Fruit fly (Drosophila melanogaster) whole organism, embryonic: ENCODE results near the gene kat-60L1.

Experiments
- Antp ChIP-seq: fragments of 200-800 bp; sonication (Bioruptor generic); optimal IDR thresholded peaks from 3 replicates; lab custom pipeline; 2016; ENCODE audit warnings: missing biosample characterization, missing genetic modification characterization
- Bteb2 ChIP-seq: fragments of 200-800 bp; sonication (Bioruptor generic); optimal IDR thresholded peaks from 2 replicates; lab custom pipeline; 2016; ENCODE audit warnings: missing biosample characterization, missing genetic modification characterization
- CG1024 ChIP-seq: fragments of 200-800 bp; sonication (Bioruptor generic); IDR thresholded peaks from 2 replicates; pipeline ENCODE4 v1.3.6; 2022; ENCODE audit warnings: missing biosample characterization, missing genetic modification characterization
- CG10267 ChIP-seq: fragments of 200-800 bp; sonication (Bioruptor generic); optimal IDR thresholded peaks from 2 replicates; lab custom pipeline; 2018; ENCODE audit warnings: missing biosample characterization, mild to moderate bottlenecking, missing genetic modification characterization, moderate library complexity
- CG10462 ChIP-seq: fragments of 200-800 bp; sonication (Bioruptor generic); optimal IDR thresholded peaks from 2 replicates; lab custom pipeline; 2016; ENCODE audit warnings: missing biosample characterization, missing genetic modification characterization
- CG11247 ChIP-seq: fragments of 200-800 bp; sonication (Bioruptor generic); IDR thresholded peaks from 2 replicates; pipeline ENCODE4 v1.3.6; 2022; ENCODE audit warnings: missing biosample characterization, missing genetic modification characterization
- CG12299 ChIP-seq: fragments of 200-800 bp; sonication (Bioruptor generic); optimal IDR thresholded peaks from 2 replicates; lab custom pipeline; 2018; ENCODE audit warnings: missing biosample characterization, mild to moderate bottlenecking, missing genetic modification characterization
- CG16779 ChIP-seq: fragments of 200-800 bp; sonication (Bioruptor generic); IDR thresholded peaks from 2 replicates; pipeline ENCODE4 v1.3.6; 2022; ENCODE audit warnings: missing biosample characterization, missing genetic modification characterization
- CG16813 ChIP-seq: fragments of 200-800 bp; sonication (Bioruptor generic); IDR thresholded peaks from 3 replicates; pipeline ENCODE4 v1.3.6; 2022; ENCODE audit warnings: missing biosample characterization, missing genetic modification characterization; ENCODE audit not compliant: partially characterized antibody
- CG17361 ChIP-seq: fragments of 200-800 bp; sonication (Bioruptor generic); IDR thresholded peaks from 3 replicates; pipeline ENCODE4 v1.3.6; 2022; ENCODE audit warnings: missing biosample characterization, missing genetic modification characterization
- CG17912 ChIP-seq: fragments of 200-800 bp; sonication (Bioruptor generic); optimal IDR thresholded peaks from 2 replicates; lab custom pipeline; 2018; ENCODE audit warnings: missing biosample characterization, mild to moderate bottlenecking, missing genetic modification characterization
- CG18476 ChIP-seq: fragments of 200-800 bp; sonication (Bioruptor generic); optimal IDR thresholded peaks from 2 replicates; lab custom pipeline; 2016; ENCODE audit warnings: missing biosample characterization, mild to moderate bottlenecking, missing genetic modification characterization
- CG2199 ChIP-seq: fragments of 200-800 bp; sonication (Bioruptor generic); IDR thresholded peaks from 3 replicates; pipeline ENCODE4 v1.3.6; 2022; ENCODE audit warnings: missing biosample characterization, missing genetic modification characterization
- CG31224 ChIP-seq: fragments of 200-800 bp; sonication (Bioruptor generic); IDR thresholded peaks from 2 replicates; pipeline ENCODE4 v1.3.6; 2022; ENCODE audit warnings: missing biosample characterization, missing genetic modification characterization
- CG32772 ChIP-seq: fragments of 200-800 bp; sonication (Bioruptor generic); IDR thresholded peaks from 2 replicates; pipeline ENCODE4 v1.3.6; 2022; ENCODE audit warnings: missing biosample characterization, missing genetic modification characterization
- CG33213 ChIP-seq: fragments of 200-800 bp; sonication (Bioruptor generic); optimal IDR thresholded peaks from 3 replicates; lab custom pipeline; 2016; ENCODE audit warnings: missing biosample characterization, missing genetic modification characterization
- CG3407 ChIP-seq: fragments of 200-800 bp; sonication (Bioruptor generic); optimal IDR thresholded peaks from 2 replicates; lab custom pipeline; 2018; ENCODE audit warnings: missing biosample characterization, mild to moderate bottlenecking, missing genetic modification characterization
- CG34224 ChIP-seq: fragments of 200-800 bp; sonication (Bioruptor generic); IDR thresholded peaks from 3 replicates; pipeline ENCODE4 v1.3.6; 2022; ENCODE audit warnings: missing biosample characterization, missing genetic modification characterization; ENCODE audit not compliant: partially characterized antibody
- CG3847 ChIP-seq: fragments of 200-800 bp; sonication (Bioruptor generic); IDR thresholded peaks from 2 replicates; pipeline ENCODE4 v1.3.6; 2022; ENCODE audit warnings: missing biosample characterization, missing genetic modification characterization
- CG4730 ChIP-seq: fragments of 200-800 bp; sonication (Bioruptor generic); IDR thresholded peaks from 2 replicates; pipeline ENCODE4 v1.3.6; 2022; ENCODE audit warnings: missing biosample characterization, missing genetic modification characterization
- CG7271 ChIP-seq: fragments of 200-800 bp; sonication (Bioruptor generic); optimal IDR thresholded peaks from 2 replicates; lab custom pipeline; 2018; ENCODE audit warnings: missing biosample characterization, mild to moderate bottlenecking, missing genetic modification characterization, moderate library complexity
- Deaf1 ChIP-seq: fragments of 200-800 bp; optimal IDR thresholded peaks from 3 replicates; lab custom pipeline; 2019; ENCODE audit warnings: missing biosample characterization, mild to moderate bottlenecking, missing genetic modification characterization, moderate library complexity
- Dfd ChIP-seq, 2 experiments: fragments of >200 bp; optimal IDR thresholded peaks; 2 replicates each; lab custom pipeline; 2017; ENCODE audit warnings: missing biosample characterization in 2 of 2, missing genetic modification characterization in 2 of 2
- Dll ChIP-seq: fragments of 200-800 bp; sonication (Bioruptor generic); IDR thresholded peaks from 4 replicates; pipeline ENCODE4 v1.3.6; 2022; ENCODE audit warnings: missing biosample characterization, missing genetic modification characterization; ENCODE audit not compliant: partially characterized antibody
- Dp ChIP-seq: fragments of 200-800 bp; sonication (Bioruptor generic); optimal IDR thresholded peaks from 2 replicates; lab custom pipeline; 2018; ENCODE audit warnings: missing biosample characterization, mild to moderate bottlenecking, missing genetic modification characterization, moderate library complexity
- Dref ChIP-seq: fragments of 200-800 bp; sonication (Bioruptor generic); IDR thresholded peaks from 2 replicates; pipeline ENCODE4 v1.3.6; 2022; ENCODE audit warnings: missing biosample characterization, missing genetic modification characterization
- Ets97D ChIP-seq: fragments of 200-800 bp; sonication (Bioruptor generic); optimal IDR thresholded peaks from 3 replicates; lab custom pipeline; 2016; ENCODE audit warnings: missing biosample characterization, missing genetic modification characterization
- Fer2 ChIP-seq: fragments of 200-800 bp; sonication (Bioruptor generic); optimal IDR thresholded peaks from 2 replicates; lab custom pipeline; 2018; ENCODE audit warnings: missing biosample characterization, mild to moderate bottlenecking, missing genetic modification characterization, moderate library complexity
- HLH4C ChIP-seq: fragments of 200-800 bp; sonication (Bioruptor generic); IDR thresholded peaks from 3 replicates; pipeline ENCODE4 v1.3.6; 2022; ENCODE audit warnings: missing biosample characterization, missing genetic modification characterization; ENCODE audit not compliant: partially characterized antibody
- Myb ChIP-seq: fragments of 200-800 bp; sonication (Bioruptor generic); optimal IDR thresholded peaks from 2 replicates; lab custom pipeline; 2016; ENCODE audit warnings: missing biosample characterization, missing genetic modification characterization
- Oaz ChIP-seq: fragments of 200-800 bp; sonication (Bioruptor generic); IDR thresholded peaks from 2 replicates; pipeline ENCODE4 v1.3.6; 2022; ENCODE audit warnings: missing biosample characterization, missing genetic modification characterization
- Scr ChIP-seq: fragments of 200-800 bp; sonication (Bioruptor generic); IDR thresholded peaks from 2 replicates; pipeline ENCODE4 v1.3.6; 2022; ENCODE audit warnings: missing biosample characterization, missing genetic modification characterization; ENCODE audit not compliant: partially characterized antibody
- Sry-δ ChIP-seq: fragments of 200-800 bp; sonication (Bioruptor generic); optimal IDR thresholded peaks from 2 replicates; lab custom pipeline; 2016; ENCODE audit warnings: missing biosample characterization, missing genetic modification characterization
- ab ChIP-seq: fragments of 200-800 bp; sonication (Bioruptor generic); optimal IDR thresholded peaks from 2 replicates; lab custom pipeline; 2016; ENCODE audit warnings: missing biosample characterization, missing genetic modification characterization
- chm ChIP-seq: fragments of 200-800 bp; sonication (Bioruptor generic); IDR thresholded peaks from 2 replicates; pipeline ENCODE4 v1.3.6; 2022; ENCODE audit warnings: missing biosample characterization, missing genetic modification characterization
- dpn ChIP-seq, 2 experiments: fragments of 200-800 bp; sonication (Bioruptor generic); optimal IDR thresholded peaks; 3 replicates each; lab custom pipeline; 2016; ENCODE audit warnings: missing biosample characterization in 2 of 2, missing genetic modification characterization in 2 of 2
- esg ChIP-seq: fragments of 200-800 bp; sonication (Bioruptor generic); conservative IDR thresholded peaks from 2 replicates; pipeline ENCODE4 v1.3.6; 2022; ENCODE audit warnings: missing biosample characterization, missing genetic modification characterization
- exex ChIP-seq: fragments of 200-800 bp; sonication (Bioruptor generic); optimal IDR thresholded peaks from 4 replicates; lab custom pipeline; 2018; ENCODE audit warnings: missing biosample characterization, mild to moderate bottlenecking, missing genetic modification characterization, moderate library complexity
- gfzf ChIP-seq: fragments of 200-800 bp; sonication (Bioruptor generic); optimal IDR thresholded peaks from 2 replicates; lab custom pipeline; 2016; ENCODE audit warnings: missing biosample characterization, mild to moderate bottlenecking, missing genetic modification characterization, moderate library complexity
- grn ChIP-seq: fragments of 200-800 bp; sonication (Bioruptor generic); optimal IDR thresholded peaks from 3 replicates; lab custom pipeline; 2017; ENCODE audit warnings: missing biosample characterization, missing genetic modification characterization
- lab ChIP-seq: fragments of 200-800 bp; sonication (Bioruptor generic); optimal IDR thresholded peaks from 3 replicates; lab custom pipeline; 2017; ENCODE audit warnings: missing biosample characterization, missing genetic modification characterization, mild to moderate bottlenecking, moderate library complexity, missing genetic modification reagents
- lov ChIP-seq, 2 experiments: fragments of 200-800 bp in 1 of 2; fragments of >200 bp in 1 of 2; sonication (Bioruptor generic) in 1 of 2; IDR thresholded peaks in 1 of 2; optimal IDR thresholded peaks in 1 of 2; 2 replicates in 1 of 2; 3 replicates in 1 of 2; pipeline versions ENCODE4 v1.3.6 to Lab custom; 2017 to 2022; ENCODE audit warnings: missing biosample characterization in 1 of 2, missing genetic modification characterization in 1 of 2
- mld ChIP-seq: fragments of 200-800 bp; sonication (Bioruptor generic); IDR thresholded peaks from 3 replicates; pipeline ENCODE4 v1.3.6; 2022; ENCODE audit warnings: missing biosample characterization, missing genetic modification characterization; ENCODE audit not compliant: partially characterized antibody
- nau ChIP-seq: fragments of 200-800 bp; sonication (Bioruptor generic); optimal IDR thresholded peaks from 3 replicates; lab custom pipeline; 2017; ENCODE audit warnings: missing biosample characterization, mild to moderate bottlenecking, missing genetic modification characterization, missing genetic modification reagents
- onecut ChIP-seq: fragments of 200-800 bp; sonication (Bioruptor generic); IDR thresholded peaks from 2 replicates; pipeline ENCODE4 v1.3.6; 2022; ENCODE audit warnings: missing biosample characterization, missing genetic modification characterization
- pho ChIP-seq: fragments of 200-800 bp; sonication (Bioruptor generic); optimal IDR thresholded peaks from 2 replicates; lab custom pipeline; 2016; ENCODE audit warnings: missing biosample characterization, missing genetic modification characterization
- pzg ChIP-seq: fragments of 200-800 bp; sonication (Bioruptor generic); optimal IDR thresholded peaks from 3 replicates; lab custom pipeline; 2018; ENCODE audit warnings: missing biosample characterization, mild to moderate bottlenecking, missing genetic modification characterization, moderate library complexity
- sim ChIP-seq: fragments of 200-800 bp; sonication (Bioruptor generic); IDR thresholded peaks from 2 replicates; pipeline ENCODE4 v1.3.6; 2022; ENCODE audit warnings: missing biosample characterization, missing genetic modification characterization
- stwl ChIP-seq: fragments of 200-800 bp; sonication (Bioruptor generic); optimal IDR thresholded peaks from 3 replicates; lab custom pipeline; 2018; ENCODE audit warnings: missing biosample characterization, mild to moderate bottlenecking, missing genetic modification characterization, moderate library complexity
- wek ChIP-seq: fragments of 200-800 bp; sonication (Bioruptor generic); optimal IDR thresholded peaks from 3 replicates; lab custom pipeline; 2018; ENCODE audit warnings: missing biosample characterization, mild to moderate bottlenecking, missing genetic modification characterization, moderate library complexity

kat-60L1 gene

dm6 chr3R:5821243-5821642 is 39.7 kb downstream of the kat-60L1 start, which contains the start of gene Hpr1 (continued):
- TF ChIP-seq Dp (GFP tag; lab: Kevin White, UChicago) (peak; percentile 89), CG7271 (tag; lab: Kevin White, UChicago) (no peak), CG3407 (GFP tag; lab: Kevin White, UChicago) (no peak), CG10462 (GFP tag; lab: Kevin White, UChicago) (no peak), CG16813 (GFP tag; lab: Robert Waterston, UW) (no peak), CG34224 (GFP tag; lab: Robert Waterston, UW) (0 out of 3 replicates have a peak, but pooled peaks have one; percentile 29), mld (no peak), CG31224 (no peak), pho (GFP tag; lab: Kevin White, UChicago) (no peak), Myb (GFP tag; lab: Kevin White, UChicago) (peak; percentile 31), lov (optimal IDR thresholded peaks at IDR 0.05; lab: Kevin White, UChicago) (no peak), lov (GFP tag; IDR thresholded peaks at IDR 0.05; lab: Robert Waterston, UW) (no peak), CG11247 (GFP tag; lab: Robert Waterston, UW) (no peak), CG3847 (0 out of 2 replicates have a peak, but pooled peaks have one; percentile 25), lab (GFP tag; lab: Kevin White, UChicago) (no peak), CG17361 (GFP tag; lab: Robert Waterston, UW) (no peak), sim (GFP tag; lab: Robert Waterston, UW) (no peak), nau (no peak), CG32772 (GFP tag; lab: Robert Waterston, UW) (no peak), CG2199 (no peak), chm (GFP tag; lab: Robert Waterston, UW) (no peak), gfzf (peak; percentile 41), onecut (GFP tag; lab: Robert Waterston, UW) (0 out of 2 replicates have a peak, but pooled peaks have one; percentile 34), CG16779 (GFP tag; lab: Robert Waterston, UW) (no peak), CG4730 (GFP tag; lab: Robert Waterston, UW) (no peak), pzg (GFP tag; lab: Kevin White, UChicago) (peak; percentile 54), ab (GFP tag; lab: Kevin White, UChicago) (no peak), Bteb2 (GFP tag; lab: Kevin White, UChicago) (no peak), grn (GFP tag; lab: Kevin White, UChicago) (no peak), dpn (GFP tag; optimal IDR thresholded peaks at IDR 0.05; lab: Kevin White, UChicago) (no peak), Scr (GFP tag; lab: Robert Waterston, UW) (peak; percentile 58), CG18476 (GFP tag; lab: Kevin White, UChicago) (no peak), Dfd (GFP tag; optimal IDR thresholded peaks at IDR 0.05; lab: Kevin White, UChicago) (no peak), CG17912 (GFP tag; lab: Kevin White, UChicago) (no peak), CG33213 (GFP tag; lab: Kevin White, UChicago) (no peak), Antp (no peak), CG1024 (GFP tag; lab: Robert Waterston, UW) (no peak), Dll (GFP tag; lab: Robert Waterston, UW) (peak; percentile 52; the same call in 1 of the 4 replicates), Oaz (no peak), esg (GFP tag; lab: Robert Waterston, UW) (no peak), Fer2 (no peak), Ets97D (peak; percentile 33), stwl (tag; lab: Kevin White, UChicago) (peak; percentile 68), Dref (peak; percentile 77), exex (tag; lab: Kevin White, UChicago) (no peak), wek (no peak), CG10267 (peak; percentile 42), HLH4C (GFP tag; lab: Robert Waterston, UW) (peak; percentile 60), CG12299 (tag; lab: Kevin White, UChicago) (no peak), Deaf1 (tag; lab: Kevin White, UChicago) (no peak), Sry-δ (peak; percentile 42)
